Fruit fly (Drosophila melanogaster): ENCODE measurements around the gene Cpr31A.

DNA sequence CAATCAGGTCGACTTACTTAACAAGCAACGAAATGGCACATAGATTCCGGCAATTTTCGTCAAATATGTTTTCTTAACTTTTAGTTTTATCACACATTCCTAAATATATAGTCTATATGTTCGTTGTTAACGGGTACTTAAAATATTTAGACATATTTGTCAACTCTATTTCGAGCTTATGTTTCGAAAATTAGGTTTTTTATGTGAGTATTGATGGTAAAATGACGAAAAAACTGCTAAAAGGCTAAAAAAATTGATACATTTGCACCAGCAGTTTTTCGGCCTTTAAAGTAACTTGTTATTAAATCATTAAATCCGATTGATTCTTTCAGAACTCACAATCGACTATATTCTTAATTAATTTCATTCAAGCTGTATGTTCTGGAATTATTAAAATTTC lies 36.6 kb upstream of the Cpr31A start, which contains the start of gene CG13131:
- TF ChIP-seq EcR (GFP tag; optimal IDR thresholded peaks at IDR 0.05) (no peak), Dll (optimal IDR thresholded peaks at IDR 0.05) (no peak), CG8478 (optimal IDR thresholded peaks at IDR 0.05) (no peak)

Measured in whole organism.